Worm (Caenorhabditis elegans): ENCODE results near the gene srg-8.

srg-8 gene

DNA sequence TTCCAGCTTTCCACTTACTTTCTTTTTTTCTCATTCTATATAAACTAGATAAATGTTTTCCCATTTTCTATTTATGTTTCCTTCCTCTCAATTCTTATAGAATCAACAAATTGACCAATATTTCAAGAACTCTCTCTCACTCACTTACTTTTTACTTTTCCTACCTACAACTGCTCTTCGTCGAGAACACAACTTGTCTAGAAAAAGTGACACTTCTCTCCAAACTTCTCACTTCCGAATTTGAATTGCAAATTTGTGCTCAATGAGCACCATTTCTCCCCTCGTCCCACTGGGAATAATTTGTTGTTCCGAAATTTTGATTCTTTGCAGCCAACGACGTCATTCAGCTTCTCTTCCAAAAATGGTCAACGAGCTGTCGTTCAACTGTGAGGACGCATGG is 43.5 kb upstream of the srg-8 start, which contains the start of gene F47D12.3:
F47D12.3 (plus strand) TSS at position 331 of the 400 bp plus-strand sequence.
- TF ChIP-seq C06A6.2 (GFP tag; conservative IDR thresholded peaks at IDR 0.05): no peak
- TF ChIP-seq hrde-1 (tag; optimal IDR thresholded peaks at IDR 0.05; ENCODE audit: borderline replicate concordance): no peak
- TF ChIP-seq ztf-26 (tag; optimal IDR thresholded peaks at IDR 0.05): no peak
- no peak for TF ChIP-seq snpc-4 (GFP tag; optimal IDR thresholded peaks at IDR 0.05)
- TF ChIP-seq snpc-4 (tag; optimal IDR thresholded peaks at IDR 0.05): no peak
- no peak for TF ChIP-seq ccch-3 (GFP tag; optimal IDR thresholded peaks at IDR 0.05)
- no peak for TF ChIP-seq unc-130 (GFP tag; optimal IDR thresholded peaks at IDR 0.05)
- no peak for TF ChIP-seq sptf-2 (GFP tag; optimal IDR thresholded peaks at IDR 0.05)

- TF ChIP-seq mel-28 (tag; optimal IDR thresholded peaks at IDR 0.05; ENCODE audit: borderline replicate concordance) (no peak), dpl-1 (GFP tag; optimal IDR thresholded peaks at IDR 0.05) (no peak), ceh-27 (GFP tag; optimal IDR thresholded peaks at IDR 0.05) (no peak), madf-3 (GFP tag; IDR thresholded peaks at IDR 0.05) (no peak), Y53G8AR.9 (GFP tag; conservative IDR thresholded peaks at IDR 0.05) (no peak), hmg-20 (GFP tag; IDR thresholded peaks at IDR 0.05) (no peak), ztf-26 (tag; optimal IDR thresholded peaks at IDR 0.05) (no peak), hsf-1 (GFP tag; IDR thresholded peaks at IDR 0.05) (no peak), B0336.3 (GFP tag; IDR thresholded peaks at IDR 0.05) (no peak), nhr-120 (GFP tag; IDR thresholded peaks at IDR 0.05) (no peak), tbx-9 (tag; optimal IDR thresholded peaks at IDR 0.05; ENCODE audit: borderline replicate concordance) (no peak), repo-1 (tag; optimal IDR thresholded peaks at IDR 0.05) (no peak), dox-1 (GFP tag; IDR thresholded peaks at IDR 0.05) (no peak), lsl-1 (GFP tag; optimal IDR thresholded peaks at IDR 0.05) (no peak), K12H6.12 (tag; optimal IDR thresholded peaks at IDR 0.05) (no peak), ZK185.1 (tag; optimal IDR thresholded peaks at IDR 0.05; ENCODE audit: poor library complexity, severe bottlenecking) (no peak), F55B11.4 (tag; optimal IDR thresholded peaks at IDR 0.05; ENCODE audit: borderline replicate concordance, insufficient read depth) (no peak), F39B2.1 (GFP tag; IDR thresholded peaks at IDR 0.05) (no peak), F57A8.1 (GFP tag; optimal IDR thresholded peaks at IDR 0.05) (no peak), C17E4.6 (GFP tag; IDR thresholded peaks at IDR 0.05) (no peak)
These were observed 43.0 kb upstream of the srg-8 start for ce11 chrIII:6297599-6297998.

DNA sequence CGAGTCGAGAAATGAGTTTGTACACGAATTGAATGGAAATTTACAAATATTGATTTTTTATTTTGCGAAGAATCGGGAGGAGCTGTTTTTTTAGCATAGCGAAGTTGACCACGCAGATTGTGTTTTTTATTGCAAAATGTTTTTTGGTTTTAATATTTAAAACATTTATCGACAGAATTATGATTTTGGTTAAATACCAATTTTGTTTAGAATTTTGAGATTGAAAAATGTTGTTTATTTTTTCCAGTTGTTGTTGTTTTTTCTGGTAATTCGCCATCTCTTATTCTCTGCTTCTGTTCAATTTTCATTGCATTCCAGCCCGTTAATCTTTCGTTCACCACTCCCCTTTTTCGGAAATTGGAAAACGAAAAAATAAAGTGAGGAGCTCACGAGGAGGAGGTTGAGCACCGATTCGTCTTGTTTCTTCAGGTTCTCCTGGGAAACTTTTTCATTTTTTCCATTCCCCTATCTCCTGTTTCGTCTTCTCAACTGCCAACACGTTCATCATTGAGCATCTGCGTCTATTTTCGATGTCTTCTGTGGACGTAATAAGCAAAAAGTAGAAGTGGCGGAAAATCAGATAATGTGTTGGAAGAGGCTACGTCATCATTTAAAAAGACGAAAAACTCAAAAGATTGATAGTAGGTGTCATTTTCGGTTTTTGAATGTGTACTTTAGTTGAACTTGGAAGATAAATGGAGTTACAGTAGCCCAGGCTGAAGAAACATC is 41.5 kb upstream of the srg-8 start, which contains the start of gene F47D12.7:
F47D12.7 (minus strand) TSS at position 51 of the 729 bp plus-strand sequence.
- TF ChIP-seq sptf-2 (GFP tag; optimal IDR thresholded peaks at IDR 0.05) (no peak), lin-54 (GFP tag; optimal IDR thresholded peaks at IDR 0.05) (no peak), nhr-120 (GFP tag; IDR thresholded peaks at IDR 0.05) (no peak)

- TF ChIP-seq madf-6 (GFP tag; IDR thresholded peaks at IDR 0.05) (no peak), F33H1.4 (GFP tag; IDR thresholded peaks at IDR 0.05) (no peak), Y53F4B.3 (GFP tag; IDR thresholded peaks at IDR 0.05) (no peak), nhr-80 (tag; optimal IDR thresholded peaks at IDR 0.05) (peak; percentile 26)
These were observed 36.0 kb upstream of the srg-8 start for ce11 chrIII:6290469-6291182.
